Worm (Caenorhabditis elegans) whole organism, L1 larva: ENCODE data around the gene srbc-79.

ENCODE experiments used
- aly-2 ChIP-seq: fragments of 150-350 bp; optimal IDR thresholded peaks from 2 replicates; lab custom pipeline; 2014; ENCODE audit warnings: missing biosample characterization, missing genetic modification characterization
- ces-1 ChIP-seq: fragments of 150-350 bp; optimal IDR thresholded peaks from 2 replicates; lab custom pipeline; 2014; ENCODE audit warnings: missing biosample characterization, missing genetic modification reagents, missing genetic modification characterization
- fkh-10 ChIP-seq: sonication (generic microtip); optimal IDR thresholded peaks from 2 replicates; lab custom pipeline; 2017; ENCODE audit warnings: missing biosample characterization, missing genetic modification reagents, missing genetic modification characterization
- mdl-1 ChIP-seq, 2 experiments: fragments of 150-350 bp; optimal IDR thresholded peaks; 2 replicates each; lab custom pipeline; 2014 to 2017; ENCODE audit warnings: missing biosample characterization in 2 of 2, missing genetic modification characterization in 2 of 2, inconsistent platforms in 1 of 2
- mef-2 ChIP-seq: fragments of 150-350 bp; optimal IDR thresholded peaks from 2 replicates; lab custom pipeline; 2014; ENCODE audit warnings: missing biosample characterization, missing genetic modification characterization
- mep-1 ChIP-seq: fragments of 150-350 bp; optimal IDR thresholded peaks from 2 replicates; lab custom pipeline; 2014; ENCODE audit warnings: missing biosample characterization, missing genetic modification characterization
- sup-37 ChIP-seq: fragments of 200-800 bp; sonication (Bioruptor generic); optimal IDR thresholded peaks from 2 replicates; lab custom pipeline; 2018; ENCODE audit warnings: mild to moderate bottlenecking, missing genetic modification characterization, missing compliant biosample characterization

- TF ChIP-seq mef-2 (tag; lab: Kevin White, UChicago) (no peak), aly-2 (tag; lab: Kevin White, UChicago) (no peak), fkh-10 (GFP tag; lab: Kevin White, UChicago) (no peak), ces-1 (GFP tag; lab: Kevin White, UChicago) (no peak), sup-37 (GFP tag; lab: Kevin White, UChicago) (no peak), mep-1 (tag; lab: Kevin White, UChicago) (no peak), mdl-1 (tag; optimal IDR thresholded peaks at IDR 0.05; lab: Kevin White, UChicago) (no peak)
These were observed 12.7 kb upstream of the srbc-79 start, which contains the start of gene Y38H6C.4 for ce11 chrV:20504997-20505396.
